Fruit fly (Drosophila melanogaster) whole organism, embryonic: ENCODE data around the gene CG15423.
A peak's percentile ranks its signal among the peaks of the same experiment; 100 is the strongest.

Experiments
- Asciz ChIP-seq: fragments of 200-800 bp; sonication (Bioruptor generic); optimal IDR thresholded peaks from 2 replicates; lab custom pipeline; 2017; ENCODE audit warnings: missing biosample characterization, mild to moderate bottlenecking, missing genetic modification characterization, missing genetic modification reagents
- Atf6 ChIP-seq: fragments of 200-800 bp; sonication (Bioruptor generic); IDR thresholded peaks from 2 replicates; pipeline ENCODE4 v1.3.6; 2022; ENCODE audit warnings: missing biosample characterization, missing genetic modification characterization
- B-H1 ChIP-seq: fragments of 200-800 bp; sonication (Bioruptor generic); IDR thresholded peaks from 3 replicates; pipeline ENCODE4 v1.3.6; 2022; ENCODE audit warnings: missing biosample characterization, missing genetic modification characterization
- CG10654 ChIP-seq: fragments of 200-800 bp; sonication (Bioruptor generic); optimal IDR thresholded peaks from 2 replicates; lab custom pipeline; 2016; ENCODE audit warnings: missing biosample characterization, missing genetic modification characterization
- CG11695 ChIP-seq: fragments of 200-800 bp; sonication (Bioruptor generic); IDR thresholded peaks from 3 replicates; pipeline ENCODE4 v1.3.6; 2022; ENCODE audit warnings: missing biosample characterization, missing genetic modification characterization
- CG11696 ChIP-seq: fragments of 200-800 bp; sonication (Bioruptor generic); IDR thresholded peaks from 2 replicates; pipeline ENCODE4 v1.3.6; 2022; ENCODE audit warnings: missing biosample characterization, missing genetic modification characterization
- CG12071 ChIP-seq: fragments of 200-800 bp; sonication (Bioruptor generic); optimal IDR thresholded peaks from 3 replicates; lab custom pipeline; 2018; ENCODE audit warnings: missing biosample characterization, mild to moderate bottlenecking, missing genetic modification characterization
- CG13123 ChIP-seq: fragments of 200-800 bp; sonication (Bioruptor generic); optimal IDR thresholded peaks from 2 replicates; lab custom pipeline; 2016; ENCODE audit warnings: missing biosample characterization, missing genetic modification characterization
- CG13624 ChIP-seq: fragments of 200-800 bp; sonication (Bioruptor generic); optimal IDR thresholded peaks from 2 replicates; lab custom pipeline; 2016; ENCODE audit warnings: missing biosample characterization, missing genetic modification characterization
- CG14710 ChIP-seq: fragments of 200-800 bp; sonication (Bioruptor generic); optimal IDR thresholded peaks from 3 replicates; lab custom pipeline; 2019; ENCODE audit warnings: missing biosample characterization, mild to moderate bottlenecking, missing genetic modification characterization, moderate library complexity
- CG16813 ChIP-seq: fragments of 200-800 bp; sonication (Bioruptor generic); IDR thresholded peaks from 3 replicates; pipeline ENCODE4 v1.3.6; 2022; ENCODE audit warnings: missing biosample characterization, missing genetic modification characterization; ENCODE audit not compliant: partially characterized antibody
- CG17802 ChIP-seq: fragments of 200-800 bp; sonication (Bioruptor generic); optimal IDR thresholded peaks from 2 replicates; lab custom pipeline; 2018; ENCODE audit warnings: missing biosample characterization, mild to moderate bottlenecking, missing genetic modification characterization, moderate library complexity
- CG1832 ChIP-seq: fragments of 200-800 bp; sonication (Bioruptor generic); optimal IDR thresholded peaks from 2 replicates; lab custom pipeline; 2017; ENCODE audit warnings: missing biosample characterization, mild to moderate bottlenecking, missing genetic modification characterization, inconsistent platforms
- CG2120 ChIP-seq: fragments of 200-800 bp; sonication (Bioruptor generic); optimal IDR thresholded peaks from 3 replicates; lab custom pipeline; 2016; ENCODE audit warnings: missing biosample characterization, missing genetic modification characterization
- CG2202 ChIP-seq: fragments of 200-800 bp; sonication (Bioruptor generic); optimal IDR thresholded peaks from 2 replicates; lab custom pipeline; 2018; ENCODE audit warnings: missing biosample characterization, mild to moderate bottlenecking, missing genetic modification characterization
- CG2712 ChIP-seq: fragments of 200-800 bp; optimal IDR thresholded peaks from 3 replicates; lab custom pipeline; 2019; ENCODE audit warnings: missing biosample characterization, mild to moderate bottlenecking, missing genetic modification characterization, moderate library complexity
- CG3065 ChIP-seq: fragments of 200-800 bp; sonication (Bioruptor generic); optimal IDR thresholded peaks from 2 replicates; lab custom pipeline; 2016; ENCODE audit warnings: missing biosample characterization, missing genetic modification characterization
- CG31224 ChIP-seq: fragments of 200-800 bp; sonication (Bioruptor generic); IDR thresholded peaks from 2 replicates; pipeline ENCODE4 v1.3.6; 2022; ENCODE audit warnings: missing biosample characterization, missing genetic modification characterization
- CG31365 ChIP-seq: fragments of 200-800 bp; sonication (Bioruptor generic); optimal IDR thresholded peaks from 2 replicates; lab custom pipeline; 2018; ENCODE audit warnings: missing biosample characterization, mild to moderate bottlenecking, missing genetic modification characterization
- CG31441 ChIP-seq: fragments of 200-800 bp; sonication (Bioruptor generic); IDR thresholded peaks from 2 replicates; pipeline ENCODE4 v1.3.6; 2022; ENCODE audit warnings: missing biosample characterization, missing genetic modification characterization
- CG4282 ChIP-seq: fragments of 200-800 bp; sonication (Bioruptor generic); optimal IDR thresholded peaks from 2 replicates; lab custom pipeline; 2016; ENCODE audit warnings: missing biosample characterization, missing genetic modification characterization
- CG4730 ChIP-seq: fragments of 200-800 bp; sonication (Bioruptor generic); IDR thresholded peaks from 2 replicates; pipeline ENCODE4 v1.3.6; 2022; ENCODE audit warnings: missing biosample characterization, missing genetic modification characterization
- CG7745 ChIP-seq: fragments of 200-800 bp; sonication (Bioruptor generic); optimal IDR thresholded peaks from 2 replicates; lab custom pipeline; 2018; ENCODE audit warnings: missing biosample characterization, mild to moderate bottlenecking, missing genetic modification characterization, moderate library complexity
- D19A ChIP-seq: fragments of 200-800 bp; optimal IDR thresholded peaks from 3 replicates; lab custom pipeline; 2019; ENCODE audit warnings: missing biosample characterization, mild to moderate bottlenecking, missing genetic modification characterization, moderate library complexity
- Dfd ChIP-seq, 2 experiments: fragments of >200 bp; optimal IDR thresholded peaks; 2 replicates each; lab custom pipeline; 2017; ENCODE audit warnings: missing biosample characterization in 2 of 2, missing genetic modification characterization in 2 of 2
- Gsc ChIP-seq: fragments of 200-800 bp; sonication (Bioruptor generic); IDR thresholded peaks from 2 replicates; pipeline ENCODE4 v1.3.6; 2022; ENCODE audit warnings: missing biosample characterization, missing genetic modification characterization
- HHEX ChIP-seq: fragments of 200-800 bp; sonication (Bioruptor generic); optimal IDR thresholded peaks from 3 replicates; lab custom pipeline; 2017; ENCODE audit warnings: missing biosample characterization, mild to moderate bottlenecking, missing genetic modification characterization, missing genetic modification reagents
- HLH4C ChIP-seq: fragments of 200-800 bp; sonication (Bioruptor generic); IDR thresholded peaks from 3 replicates; pipeline ENCODE4 v1.3.6; 2022; ENCODE audit warnings: missing biosample characterization, missing genetic modification characterization; ENCODE audit not compliant: partially characterized antibody
- NC2α ChIP-seq: fragments of 200-800 bp; sonication (Bioruptor generic); optimal IDR thresholded peaks from 2 replicates; lab custom pipeline; 2016; ENCODE audit warnings: missing biosample characterization, missing genetic modification characterization
- Neu2 ChIP-seq: fragments of 200-800 bp; sonication (Bioruptor generic); optimal IDR thresholded peaks from 3 replicates; lab custom pipeline; 2016; ENCODE audit warnings: missing biosample characterization, missing genetic modification characterization, borderline replicate concordance
- Nf-YB ChIP-seq: fragments of 200-800 bp; sonication (Bioruptor generic); optimal IDR thresholded peaks from 3 replicates; lab custom pipeline; 2019; ENCODE audit warnings: missing biosample characterization, mild to moderate bottlenecking, missing genetic modification characterization, moderate library complexity
- Sry-β ChIP-seq: fragments of 200-800 bp; sonication (Bioruptor generic); optimal IDR thresholded peaks from 2 replicates; lab custom pipeline; 2018; ENCODE audit warnings: missing biosample characterization, mild to moderate bottlenecking, missing genetic modification characterization, moderate library complexity
- Taf1 ChIP-seq: fragments of 200-800 bp; sonication (Bioruptor generic); IDR thresholded peaks from 2 replicates; pipeline ENCODE4 v1.3.6; 2022; ENCODE audit warnings: missing biosample characterization, missing genetic modification characterization
- Trl ChIP-seq, 3 experiments: fragments of >200 bp in 2 of 3; fragments of 200-800 bp in 1 of 3; sonication (Bioruptor generic) in 1 of 3; optimal IDR thresholded peaks; 2 replicates in 1 of 3; 3 replicates in 2 of 3; lab custom pipeline; 2016 to 2017; ENCODE audit warnings: missing biosample characterization in 1 of 3, missing genetic modification characterization in 1 of 3
- ato ChIP-seq: fragments of 200-800 bp; sonication (Bioruptor generic); IDR thresholded peaks from 2 replicates; pipeline ENCODE4 v1.3.6; 2022; ENCODE audit warnings: missing biosample characterization, missing genetic modification characterization; ENCODE audit not compliant: partially characterized antibody
- bsh ChIP-seq, 2 experiments: fragments of 200-800 bp; sonication (Bioruptor generic); optimal IDR thresholded peaks; 2 replicates each; lab custom pipeline; 2017 to 2018; ENCODE audit warnings: mild to moderate bottlenecking in 2 of 2, missing biosample characterization in 2 of 2, missing genetic modification characterization in 2 of 2, moderate library complexity in 1 of 2
- crc ChIP-seq: fragments of 200-800 bp; sonication (Bioruptor generic); optimal IDR thresholded peaks from 2 replicates; lab custom pipeline; 2016; ENCODE audit warnings: missing biosample characterization, missing genetic modification characterization
- dan ChIP-seq: fragments of 200-800 bp; sonication (Bioruptor generic); IDR thresholded peaks from 2 replicates; pipeline ENCODE4 v1.3.6; 2022; ENCODE audit warnings: missing biosample characterization, missing genetic modification characterization
- dm ChIP-seq: fragments of 200-800 bp; sonication (Bioruptor generic); optimal IDR thresholded peaks from 3 replicates; lab custom pipeline; 2016; ENCODE audit warnings: missing biosample characterization, missing genetic modification characterization
- insv ChIP-seq, 2 experiments: fragments of 200-800 bp; sonication (Bioruptor generic); optimal IDR thresholded peaks; 3 replicates each; lab custom pipeline; 2016 to 2018; ENCODE audit warnings: missing biosample characterization in 2 of 2, missing genetic modification characterization in 2 of 2
- nerfin-1 ChIP-seq: fragments of 200-800 bp; sonication (Bioruptor generic); optimal IDR thresholded peaks from 3 replicates; lab custom pipeline; 2019; ENCODE audit warnings: missing biosample characterization, mild to moderate bottlenecking, missing genetic modification characterization, moderate library complexity
- nmo ChIP-seq: fragments of 200-800 bp; sonication (Bioruptor generic); optimal IDR thresholded peaks from 2 replicates; lab custom pipeline; 2018; ENCODE audit warnings: missing biosample characterization, mild to moderate bottlenecking, missing genetic modification characterization, moderate library complexity
- pros ChIP-seq: fragments of 200-800 bp; sonication (Bioruptor generic); optimal IDR thresholded peaks from 3 replicates; lab custom pipeline; 2019; ENCODE audit warnings: missing biosample characterization, mild to moderate bottlenecking, missing genetic modification characterization, moderate library complexity
- schlank ChIP-seq: fragments of 200-800 bp; sonication (Bioruptor generic); optimal IDR thresholded peaks from 2 replicates; lab custom pipeline; 2018; ENCODE audit warnings: missing biosample characterization, mild to moderate bottlenecking, missing genetic modification characterization
- sens ChIP-seq: fragments of 200-800 bp; sonication (Bioruptor generic); peaks from one replicate; lab custom pipeline; 2016; ENCODE audit warnings: missing biosample characterization, missing genetic modification characterization
- ssp ChIP-seq: fragments of 200-800 bp; sonication (Bioruptor generic); IDR thresholded peaks from 2 replicates; pipeline ENCODE4 v1.3.6; 2022; ENCODE audit warnings: missing biosample characterization, missing genetic modification characterization
- stwl ChIP-seq: fragments of 200-800 bp; sonication (Bioruptor generic); optimal IDR thresholded peaks from 3 replicates; lab custom pipeline; 2018; ENCODE audit warnings: missing biosample characterization, mild to moderate bottlenecking, missing genetic modification characterization, moderate library complexity
- tx ChIP-seq: fragments of 200-800 bp; sonication (Bioruptor generic); optimal IDR thresholded peaks from 2 replicates; lab custom pipeline; 2016; ENCODE audit warnings: missing biosample characterization, missing genetic modification characterization

The CG15423 gene

DNA sequence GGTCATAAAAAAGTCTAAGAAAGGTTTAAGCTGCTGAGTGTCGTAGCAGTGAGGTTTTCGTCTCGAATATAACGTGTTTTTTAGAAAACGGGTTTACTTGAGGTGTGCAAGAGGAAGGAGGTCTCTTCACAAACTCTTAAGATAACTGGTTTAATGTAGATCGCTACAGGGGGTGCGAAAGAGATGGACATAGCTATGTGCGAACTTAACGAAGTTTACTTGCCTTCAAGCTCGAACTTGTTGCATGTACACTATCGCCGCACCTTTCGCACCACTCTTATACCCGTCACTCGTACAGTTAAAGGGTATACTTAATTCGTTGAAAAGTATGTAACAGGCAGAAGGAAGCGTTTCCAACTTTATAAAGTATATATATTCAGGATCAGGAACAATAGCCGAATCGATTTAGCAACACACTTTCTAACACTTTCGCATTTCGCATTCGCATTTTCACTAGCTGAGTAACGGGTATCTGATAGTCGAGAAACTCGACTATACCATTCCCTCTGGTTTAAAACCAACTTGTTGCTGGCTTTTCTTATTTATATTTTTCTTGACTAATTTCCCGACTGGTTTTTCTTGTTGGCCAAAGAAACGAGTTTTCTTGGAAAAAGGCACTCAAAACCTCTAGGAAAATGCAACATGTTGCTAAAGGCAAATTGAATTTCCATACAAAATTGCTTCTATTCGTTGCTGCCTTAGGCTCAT, 24.5 kb downstream of the CG15423 start (continued):
- peak; percentile 67 for TF ChIP-seq NC2α (GFP tag; lab: Kevin White, UChicago)
- no peak for TF ChIP-seq Dfd (GFP tag; optimal IDR thresholded peaks at IDR 0.05; lab: Kevin White, UChicago)
- TF ChIP-seq CG17802 (tag; lab: Kevin White, UChicago), result peak; percentile 61
- TF ChIP-seq pros (GFP tag; lab: Kevin White, UChicago), result peak; percentile 96
- peak; percentile 32 for TF ChIP-seq Neu2 (GFP tag; lab: Kevin White, UChicago)
- TF ChIP-seq ato (GFP tag; lab: Robert Waterston, UW), result peak; percentile 91
- peak; percentile 49 for TF ChIP-seq CG1832 (GFP tag; lab: Kevin White, UChicago)
- TF ChIP-seq Taf1 (GFP tag; lab: Robert Waterston, UW), result peak; percentile 21; the same call in 1 of the 2 replicates
- peak; percentile 30 for TF ChIP-seq schlank
- peak; percentile 60 for TF ChIP-seq dm (GFP tag; lab: Kevin White, UChicago)
- peak; percentile 70 for TF ChIP-seq CG12071 (GFP tag; lab: Kevin White, UChicago)
- TF ChIP-seq Sry-β (GFP tag; lab: Kevin White, UChicago), result peak; percentile 22
- peak; percentile 98 for TF ChIP-seq HLH4C (GFP tag; lab: Robert Waterston, UW)
- peak; percentile 59; the same call in 2 of the 3 replicates for TF ChIP-seq B-H1 (GFP tag; lab: Robert Waterston, UW)
- peak; percentile 93 for TF ChIP-seq CG16813 (GFP tag; lab: Robert Waterston, UW)
- peak; percentile 75 for TF ChIP-seq CG2120 (GFP tag; lab: Kevin White, UChicago)
- TF ChIP-seq Trl (optimal IDR thresholded peaks at IDR 0.05; lab: Kevin White, UChicago), result no peak
- peak; percentile 80 for TF ChIP-seq Trl (GFP tag; optimal IDR thresholded peaks at IDR 0.05; lab: Kevin White, UChicago)
- TF ChIP-seq ssp, result peak; percentile 77
- peak; percentile 33 for TF ChIP-seq sens (GFP tag; lab: Kevin White, UChicago)
- TF ChIP-seq CG4730 (GFP tag; lab: Robert Waterston, UW), result peak; percentile 75
- TF ChIP-seq CG11695 (GFP tag; lab: Robert Waterston, UW), result peak; percentile 76
- peak; percentile 58 for TF ChIP-seq CG10654 (GFP tag; lab: Kevin White, UChicago)
- peak; percentile 67 for TF ChIP-seq CG13624 (GFP tag; lab: Kevin White, UChicago)
- peak; percentile 94 for TF ChIP-seq D19A (tag; lab: Kevin White, UChicago)
- TF ChIP-seq CG31441 (GFP tag; lab: Robert Waterston, UW), result peak; percentile 89
- peak; percentile 94 for TF ChIP-seq CG2712 (tag; lab: Kevin White, UChicago)
- peak; percentile 84 for TF ChIP-seq nerfin-1
- TF ChIP-seq nmo, result peak; percentile 92
- TF ChIP-seq CG14710 (tag; lab: Kevin White, UChicago), result peak; percentile 85
- TF ChIP-seq CG2202 (tag; lab: Kevin White, UChicago), result peak; percentile 83
- no peak for TF ChIP-seq Gsc (GFP tag; lab: Robert Waterston, UW)
- no peak for TF ChIP-seq dan (GFP tag; lab: Robert Waterston, UW)
- peak; percentile 83 for TF ChIP-seq Atf6 (GFP tag; lab: Robert Waterston, UW)
- TF ChIP-seq CG31365 (tag; lab: Kevin White, UChicago), result peak; percentile 16
- peak; percentile 67 for TF ChIP-seq tx (GFP tag; lab: Kevin White, UChicago)
- TF ChIP-seq crc, result peak; percentile 72
- TF ChIP-seq Nf-YB, result peak; percentile 63
- TF ChIP-seq CG4282 (GFP tag; lab: Kevin White, UChicago), result peak; percentile 23
- TF ChIP-seq CG3065, result peak; percentile 27
- peak; percentile 26 for TF ChIP-seq stwl (tag; lab: Kevin White, UChicago)
- TF ChIP-seq HHEX, result peak; percentile 79
- TF ChIP-seq CG31224 (GFP tag; lab: Robert Waterston, UW), result peak; percentile 55
- peak; percentile 70 for TF ChIP-seq CG13123
- TF ChIP-seq bsh (GFP tag; optimal IDR thresholded peaks at IDR 0.05; lab: Kevin White, UChicago), result peak; percentile 86 to 92
- TF ChIP-seq CG7745 (tag; lab: Kevin White, UChicago), result peak; percentile 31
- 0 out of 2 replicates have a peak, but pooled peaks have one; percentile 40 for TF ChIP-seq CG11696 (GFP tag; lab: Robert Waterston, UW)
- peak; percentile 77 for TF ChIP-seq Asciz
- no peak for TF ChIP-seq insv (GFP tag; optimal IDR thresholded peaks at IDR 0.05; lab: Kevin White, UChicago)
